Worm (Caenorhabditis elegans) whole organism, L3 larva: ENCODE results near the gene R03H10.11.

Experiments
- nhr-12 ChIP-seq: fragments of 150-350 bp; optimal IDR thresholded peaks from 2 replicates; lab custom pipeline; 2014; ENCODE audit warnings: missing biosample characterization, missing genetic modification characterization
- nhr-237 ChIP-seq: fragments of 150-350 bp; optimal IDR thresholded peaks from 2 replicates; lab custom pipeline; 2014; ENCODE audit warnings: missing biosample characterization, missing genetic modification characterization

DNA sequence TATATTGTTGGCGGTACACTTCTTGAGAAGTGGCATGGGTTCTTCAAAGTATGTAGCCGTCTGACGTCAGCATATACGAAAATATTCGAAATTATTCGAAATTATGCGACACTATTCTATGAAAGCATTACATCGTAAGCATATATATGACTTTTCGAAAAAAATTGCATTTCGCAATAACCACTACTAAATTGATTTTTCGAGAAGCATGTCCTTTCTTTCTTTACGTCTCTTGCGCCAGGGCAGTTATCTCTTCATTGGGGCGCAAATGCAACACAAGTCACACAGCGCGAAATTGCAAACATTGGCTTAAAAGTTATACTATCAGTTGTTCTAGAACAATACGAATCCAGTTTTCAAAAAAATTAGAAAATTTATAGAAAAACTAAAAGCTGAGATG, 8.6 kb upstream of the R03H10.11 start:
- no peak for TF ChIP-seq nhr-237 (tag; lab: Kevin White, UChicago)
- no peak for TF ChIP-seq nhr-12 (tag; lab: Kevin White, UChicago)
